Fruit fly (Drosophila melanogaster) whole organism, adult: ENCODE data around the gene CG13875.
A peak's percentile ranks its signal among the peaks of the same experiment; 100 is the strongest.

ENCODE experiments used
- CG11617 ChIP-seq: fragments of 200-800 bp; sonication (Bioruptor generic); optimal IDR thresholded peaks from 2 replicates; lab custom pipeline; 2017; ENCODE audit warnings: mild to moderate bottlenecking, missing biosample characterization, missing genetic modification reagents, missing genetic modification characterization
- CG14711 ChIP-seq: fragments of 200-800 bp; sonication (Bioruptor generic); optimal IDR thresholded peaks from 2 replicates; lab custom pipeline; 2018; ENCODE audit warnings: missing biosample characterization, mild to moderate bottlenecking, missing genetic modification characterization, moderate library complexity
- CG33017 ChIP-seq: fragments of 200-800 bp; sonication (Bioruptor generic); optimal IDR thresholded peaks from 2 replicates; lab custom pipeline; 2018; ENCODE audit warnings: missing biosample characterization, mild to moderate bottlenecking, missing genetic modification characterization, moderate library complexity
- Hr96 ChIP-seq: fragments of 200-800 bp; sonication (Bioruptor generic); optimal IDR thresholded peaks from 2 replicates; lab custom pipeline; 2016; ENCODE audit warnings: missing biosample characterization, missing genetic modification characterization
- bab1 ChIP-seq: fragments of 200-800 bp; sonication (Bioruptor generic); optimal IDR thresholded peaks from 3 replicates; lab custom pipeline; 2019; ENCODE audit warnings: missing biosample characterization, mild to moderate bottlenecking, missing genetic modification characterization, moderate library complexity
- kay ChIP-seq: fragments of 200-800 bp; sonication (Bioruptor generic); peaks from one replicate; lab custom pipeline; 2016; ENCODE audit warnings: missing biosample characterization, missing genetic modification characterization, borderline replicate concordance
- tj ChIP-seq: fragments of 200-800 bp; sonication (Bioruptor generic); optimal IDR thresholded peaks from 3 replicates; lab custom pipeline; 2017; ENCODE audit warnings: missing biosample characterization, mild to moderate bottlenecking, missing genetic modification characterization, moderate library complexity

- TF ChIP-seq Hr96 (GFP tag; lab: Kevin White, UChicago) (no peak), tj (GFP tag; lab: Kevin White, UChicago) (peak; percentile 82), bab1 (GFP tag; lab: Kevin White, UChicago) (peak; percentile 51), kay (no peak), CG33017 (tag; lab: Kevin White, UChicago) (peak; percentile 16), CG11617 (GFP tag; lab: Kevin White, UChicago) (no peak), CG14711 (peak; percentile 30)
Measured at dm6 chr3L:160446-161094, 19.2 kb upstream of the CG13875 start.
